Fruit fly (Drosophila melanogaster): ENCODE results near the gene CG10286.

CG10286 gene

dm6 chr3R:6368550-6369238, at the start of gene CG10286:
Gene CG10286, plus strand, starts transcription at chr3R:6368965.
- TF ChIP-seq CG17801 (GFP tag; optimal IDR thresholded peaks at IDR 0.05; ENCODE audit: partially characterized antibody), result no peak

DNA sequence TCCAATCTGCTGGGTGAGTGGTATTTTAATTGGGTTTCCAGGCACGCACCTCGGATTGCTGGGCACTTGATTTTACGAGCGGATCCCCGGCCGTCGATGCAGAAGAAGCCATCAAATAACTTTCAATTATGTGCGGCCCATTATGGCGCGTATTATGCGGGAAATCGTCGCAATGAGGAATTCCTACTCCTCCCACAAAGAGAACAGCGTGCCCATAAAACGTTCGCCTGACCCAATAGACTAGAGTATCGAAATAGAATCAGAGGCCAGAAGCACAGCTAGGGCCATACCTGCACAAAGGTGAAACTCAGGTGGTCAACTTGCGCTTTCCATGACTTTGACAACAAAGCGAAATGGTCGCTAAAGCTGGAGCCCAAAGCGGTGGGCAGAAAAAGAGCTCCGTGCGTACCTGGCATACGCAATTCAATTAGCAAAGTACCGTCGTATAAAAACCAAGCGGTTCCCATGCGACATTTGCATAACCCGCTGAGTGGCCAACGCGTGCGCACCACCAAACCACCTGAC, 38.9 kb upstream of the CG10286 start, which contains the start of gene Osi18:
Gene Osi18 (plus strand): TSS at position 475 of the 525 bp plus-strand sequence.
- TF ChIP-seq CG17801 (GFP tag; optimal IDR thresholded peaks at IDR 0.05; ENCODE audit: partially characterized antibody), result no peak

DNA sequence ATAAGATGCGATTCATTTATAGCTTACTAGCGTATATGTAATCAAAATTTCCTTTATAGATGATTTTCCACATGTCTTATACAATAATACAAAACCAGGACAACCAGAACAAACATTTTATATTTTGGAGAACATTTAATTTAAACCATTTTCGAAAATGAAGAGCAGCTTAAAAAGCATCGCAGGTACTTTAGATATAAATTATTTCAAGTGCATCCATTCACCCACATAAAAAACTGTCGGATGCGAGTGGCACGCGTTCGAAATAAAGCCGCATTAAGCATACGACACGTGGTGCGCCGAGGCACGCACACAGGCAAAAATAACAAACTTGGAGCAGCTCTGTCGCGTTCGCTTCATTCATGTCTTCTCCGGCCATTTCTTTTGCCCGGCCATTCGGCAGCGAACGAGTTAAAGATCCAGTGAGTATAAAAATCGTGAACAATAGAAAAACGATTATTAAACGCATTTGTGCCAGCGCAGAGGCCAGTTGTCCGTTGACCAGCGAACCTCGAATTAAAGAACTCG, 33.8 kb upstream of the CG10286 start, which contains the start of gene Osi19:
Gene Osi19 (plus strand): TSS at position 457 of the 528 bp plus-strand sequence.
- TF ChIP-seq CG17801 (GFP tag; optimal IDR thresholded peaks at IDR 0.05; ENCODE audit: partially characterized antibody), result no peak

DNA sequence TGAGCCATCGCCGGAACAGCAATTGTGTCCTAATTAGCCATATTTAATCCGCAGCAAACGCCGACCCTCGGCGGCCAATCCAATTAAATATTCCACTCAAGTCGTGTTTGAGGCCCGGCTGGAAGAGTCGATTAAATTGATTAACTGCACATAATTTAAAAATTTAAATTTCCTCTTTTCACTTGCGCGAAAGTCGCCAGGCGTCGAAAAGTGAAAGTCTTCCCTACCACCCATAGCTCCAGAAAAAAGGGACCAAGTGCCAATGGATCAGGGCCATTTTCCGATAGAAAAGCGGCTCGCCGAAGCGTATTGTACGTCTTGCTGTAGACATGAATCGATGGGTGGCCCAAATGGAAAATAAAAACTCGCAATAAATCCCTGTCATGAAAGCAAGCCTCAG, 31.4 kb upstream of the CG10286 start:
- no peak for TF ChIP-seq CG17801 (GFP tag; optimal IDR thresholded peaks at IDR 0.05; ENCODE audit: partially characterized antibody)

- no peak for TF ChIP-seq CG17801 (GFP tag; optimal IDR thresholded peaks at IDR 0.05; ENCODE audit: partially characterized antibody)
Measured at dm6 chr3R:6339795-6340194, 29.0 kb upstream of the CG10286 start, which contains the start of gene Osi20. Gene Osi20, plus strand, starts transcription at chr3R:6340095.

DNA sequence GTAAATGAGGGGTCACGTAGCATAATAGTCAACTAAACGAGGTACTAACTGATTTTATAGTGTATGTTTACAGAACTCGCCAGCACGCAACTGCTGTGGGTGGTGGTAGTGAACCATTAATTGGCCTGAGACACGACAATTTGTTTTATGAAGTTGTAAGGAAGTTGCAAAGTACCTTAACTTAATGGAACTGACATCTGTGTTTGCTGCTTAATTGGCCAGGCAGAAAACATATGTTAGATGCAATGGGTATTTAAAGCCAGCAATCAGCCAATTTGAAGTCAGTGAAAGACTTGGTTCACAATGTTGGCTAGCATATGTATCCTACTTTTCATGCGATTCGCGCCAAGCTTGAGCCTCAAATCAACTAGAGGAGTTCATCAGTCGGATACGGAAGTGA, 27.1 kb upstream of the CG10286 start, which contains the start of gene CG17917:
Gene CG17917 (plus strand): TSS at position 301 of the 400 bp plus-strand sequence.
- TF ChIP-seq CG17801 (GFP tag; optimal IDR thresholded peaks at IDR 0.05; ENCODE audit: partially characterized antibody), result no peak

- TF ChIP-seq CG17801 (GFP tag; optimal IDR thresholded peaks at IDR 0.05; ENCODE audit: partially characterized antibody), result no peak
Measured at dm6 chr3R:6342702-6343101, 26.1 kb upstream of the CG10286 start, which contains the start of gene CG10298. Gene CG10298, plus strand, starts transcription at chr3R:6343002.

DNA sequence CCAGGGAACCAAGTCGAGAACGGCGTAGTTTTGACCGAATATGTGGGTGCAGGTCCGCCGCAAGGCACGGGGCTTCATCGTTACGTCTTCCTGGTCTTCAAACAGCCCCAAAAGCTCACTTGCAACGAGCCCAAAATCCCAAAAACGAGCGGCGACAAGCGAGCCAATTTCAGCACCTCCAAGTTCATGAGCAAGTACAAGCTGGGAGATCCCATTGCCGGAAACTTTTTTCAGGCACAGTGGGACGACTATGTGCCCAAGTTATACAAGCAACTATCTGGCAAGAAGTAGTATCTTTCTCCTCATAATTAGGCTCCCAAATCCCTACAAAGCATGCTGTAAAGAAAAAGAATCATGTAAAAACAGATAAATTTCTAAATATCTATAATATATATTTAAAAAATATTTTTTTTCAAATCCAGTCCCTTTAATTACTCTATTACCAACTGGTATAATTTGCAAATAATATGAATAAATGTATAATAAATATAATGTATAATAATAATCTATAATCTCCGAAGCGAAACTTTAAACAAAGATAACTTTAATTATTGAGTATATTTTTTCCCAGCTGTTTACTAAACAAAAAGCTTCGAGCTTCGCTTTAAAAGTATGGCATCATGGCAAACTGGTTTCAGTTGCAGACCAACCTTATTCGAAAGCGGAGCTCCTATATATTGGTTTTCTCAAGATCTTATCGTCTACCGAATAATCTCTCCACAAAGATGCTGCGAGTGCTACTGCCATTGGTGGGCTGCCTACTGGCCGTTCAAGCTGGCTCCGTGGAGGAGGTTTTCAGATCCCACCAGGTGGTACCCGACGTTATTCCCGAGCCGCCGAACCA, 25.1 kb upstream of the CG10286 start, which contains the start of gene CG17919:
Gene CG17919 (plus strand): TSS at position 634 of the 844 bp plus-strand sequence.
- TF ChIP-seq CG17801 (GFP tag; optimal IDR thresholded peaks at IDR 0.05; ENCODE audit: partially characterized antibody), result no peak

- peak; percentile 43 for TF ChIP-seq CG17801 (GFP tag; optimal IDR thresholded peaks at IDR 0.05; ENCODE audit: partially characterized antibody)
Measured at dm6 chr3R:6345814-6346213, 23.0 kb upstream of the CG10286 start, which contains the start of the genes SmD2 and CG18048. Gene SmD2, minus strand, starts transcription at chr3R:6345911. Gene CG18048, plus strand, starts transcription at chr3R:6346111.

dm6 chr3R:6348943-6349342, 19.8 kb upstream of the CG10286 start, which contains the start of gene Hr83:
Gene Hr83, plus strand, starts transcription at chr3R:6349243.
- TF ChIP-seq CG17801 (GFP tag; optimal IDR thresholded peaks at IDR 0.05; ENCODE audit: partially characterized antibody), result no peak

DNA sequence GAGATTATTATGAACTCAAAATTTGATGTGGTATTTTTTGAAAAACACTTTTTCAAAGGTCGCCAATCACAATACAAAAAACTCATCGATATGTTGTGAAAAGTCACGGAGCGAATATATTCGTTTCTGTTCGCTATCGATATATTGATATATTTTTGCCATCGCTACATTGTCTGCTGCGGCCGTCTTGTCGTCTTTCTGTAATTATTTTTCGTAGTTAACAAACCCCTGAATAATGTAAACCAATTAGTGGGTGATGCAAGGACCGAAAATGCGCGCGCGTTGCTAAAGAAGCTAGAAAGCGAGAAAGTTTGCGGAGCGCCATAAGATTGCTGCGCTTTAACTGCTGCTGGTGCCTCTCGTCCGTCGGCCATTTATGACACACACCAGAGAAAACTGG, 18.0 kb upstream of the CG10286 start, which contains the start of gene Pak:
Gene Pak (plus strand): TSS at position 142 of the 400 bp plus-strand sequence.
- TF ChIP-seq CG17801 (GFP tag; optimal IDR thresholded peaks at IDR 0.05; ENCODE audit: partially characterized antibody), result no peak

DNA sequence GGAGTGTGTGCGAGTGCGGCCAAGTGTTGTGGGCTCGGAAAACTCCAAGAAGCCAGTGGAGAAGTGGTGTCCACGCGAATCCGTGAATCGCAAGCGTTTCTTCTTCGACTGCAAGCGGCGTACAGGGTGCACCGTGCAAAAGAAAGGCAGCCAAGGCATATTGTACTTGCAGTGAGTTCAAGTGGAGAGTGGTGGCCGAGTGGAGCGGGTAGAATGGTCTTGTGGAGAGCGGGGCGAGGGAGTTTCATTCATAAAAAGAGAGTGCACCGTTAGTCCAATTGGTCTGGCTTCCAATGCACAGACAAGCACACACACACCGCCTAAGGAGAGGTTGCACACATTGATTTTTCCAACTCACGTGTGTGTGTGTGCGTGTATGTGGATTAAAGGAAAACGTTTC, 17.6 kb upstream of the CG10286 start:
- no peak for TF ChIP-seq CG17801 (GFP tag; optimal IDR thresholded peaks at IDR 0.05; ENCODE audit: partially characterized antibody)

- TF ChIP-seq CG17801 (GFP tag; optimal IDR thresholded peaks at IDR 0.05; ENCODE audit: partially characterized antibody), result no peak
Measured at dm6 chr3R:6351696-6352378, 16.9 kb upstream of the CG10286 start.

DNA sequence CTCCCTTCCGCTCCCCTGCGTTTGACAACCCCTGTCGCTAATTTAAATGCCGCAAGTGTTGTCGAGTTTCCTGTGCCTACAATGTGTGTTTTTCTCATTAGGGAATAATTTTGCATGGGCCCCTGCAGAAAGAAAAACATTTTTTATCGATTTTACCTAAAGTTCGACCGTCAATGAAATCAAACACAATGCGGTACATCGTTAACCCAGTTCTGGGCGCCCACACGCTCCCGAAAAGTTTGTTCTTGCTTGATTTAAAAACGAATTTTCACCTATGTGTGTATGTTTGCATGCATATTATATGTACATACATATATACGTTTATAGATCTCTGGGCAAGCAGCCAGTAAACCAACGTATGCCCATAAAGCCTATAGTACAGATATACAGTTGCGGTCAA, 16.3 kb upstream of the CG10286 start:
- no peak for TF ChIP-seq CG17801 (GFP tag; optimal IDR thresholded peaks at IDR 0.05; ENCODE audit: partially characterized antibody)

All from ovary, adult (tissue).